Worm (Caenorhabditis elegans) whole organism, late embryonic: ENCODE results near the gene F49E11.2.

ENCODE experiments used
- ceh-2 ChIP-seq: sonication (generic microtip); optimal IDR thresholded peaks from 2 replicates; lab custom pipeline; 2016; ENCODE audit warnings: missing genotype, missing genetic modification characterization, missing compliant biosample characterization
- ets-4 ChIP-seq: sonication (generic microtip); optimal IDR thresholded peaks from 2 replicates; lab custom pipeline; 2016; ENCODE audit warnings: missing genetic modification characterization, missing compliant biosample characterization
- fax-1 ChIP-seq: sonication (generic microtip); optimal IDR thresholded peaks from 2 replicates; lab custom pipeline; 2016; ENCODE audit warnings: missing genotype, missing genetic modification characterization, missing compliant biosample characterization
- fkh-10 ChIP-seq: fragments of 150-350 bp; optimal IDR thresholded peaks from 2 replicates; lab custom pipeline; 2014; ENCODE audit warnings: missing biosample characterization, missing genetic modification reagents, missing genetic modification characterization
- nfya-1 ChIP-seq: sonication (generic microtip); optimal IDR thresholded peaks from 2 replicates; lab custom pipeline; 2017; ENCODE audit warnings: missing genetic modification characterization, mild to moderate bottlenecking, missing compliant biosample characterization, antibody characterized with exemption, moderate library complexity
- nhr-11 ChIP-seq: fragments of 150-350 bp; optimal IDR thresholded peaks from 2 replicates; lab custom pipeline; 2014; ENCODE audit warnings: missing biosample characterization, missing genetic modification characterization
- rnt-1 ChIP-seq: sonication (generic microtip); optimal IDR thresholded peaks from 2 replicates; lab custom pipeline; 2016; ENCODE audit warnings: missing genetic modification characterization, missing compliant biosample characterization
- syd-9 ChIP-seq: sonication (generic microtip); optimal IDR thresholded peaks from 2 replicates; lab custom pipeline; 2016; ENCODE audit warnings: mild to moderate bottlenecking, missing genetic modification characterization, moderate library complexity, missing compliant biosample characterization
- ztf-16 ChIP-seq: sonication (generic microtip); optimal IDR thresholded peaks from 2 replicates; lab custom pipeline; 2017; ENCODE audit warnings: missing genetic modification characterization, missing compliant biosample characterization

DNA sequence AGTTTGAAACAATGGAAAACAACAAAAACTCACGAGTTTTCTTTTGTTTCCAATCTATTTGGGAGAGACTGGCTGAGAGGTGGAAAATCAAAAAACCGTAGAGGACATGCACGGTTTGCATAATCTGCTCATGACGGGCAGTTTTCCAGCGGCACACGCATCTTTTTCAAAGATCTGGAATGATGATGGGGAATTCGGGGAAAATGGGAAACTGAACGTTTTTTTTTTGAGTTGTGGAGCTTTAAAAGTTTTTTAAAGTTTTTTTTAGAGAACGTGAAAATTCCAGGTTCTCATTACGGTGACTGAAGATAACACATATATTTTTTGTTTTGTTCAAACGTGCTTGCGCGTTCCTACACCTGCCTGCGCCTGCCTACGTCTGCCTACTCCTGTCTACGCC lies 37.8 kb upstream of the F49E11.2 start, which contains the start of gene C39E9.7:
- no peak for TF ChIP-seq rnt-1
- TF ChIP-seq ztf-16 (tag; lab: Kevin White, UChicago) = no peak
- no peak for TF ChIP-seq nfya-1 (tag; lab: Kevin White, UChicago)
- no peak for TF ChIP-seq ceh-2
- no peak for TF ChIP-seq nhr-11 (tag; lab: Kevin White, UChicago)
- TF ChIP-seq fax-1 (tag; lab: Kevin White, UChicago) = no peak
- TF ChIP-seq fkh-10 = no peak
- no peak for TF ChIP-seq ets-4
- TF ChIP-seq syd-9 = no peak
